Worm (Caenorhabditis elegans): ENCODE data around the gene F53G2.12.

F53G2.12 gene

ce11 chrII:2481621-2482020, 2.7 kb upstream of the F53G2.12 start, which contains the start of gene F53G2.2:
Gene F53G2.2 (plus strand): TSS chrII:2481921.
- TF ChIP-seq lir-3 (tag; optimal IDR thresholded peaks at IDR 0.05; ENCODE audit: poor library complexity) (no peak), ceh-88 (GFP tag; IDR thresholded peaks at IDR 0.05) (no peak), nhr-19 (GFP tag; conservative IDR thresholded peaks at IDR 0.05) (no peak), snu-23 (GFP tag; optimal IDR thresholded peaks at IDR 0.05) (no peak), zag-1 (tag; optimal IDR thresholded peaks at IDR 0.05) (no peak), lin-14 (GFP tag; optimal IDR thresholded peaks at IDR 0.05) (no peak), skn-1 (tag; optimal IDR thresholded peaks at IDR 0.05) (no peak), ces-1 (GFP tag; optimal IDR thresholded peaks at IDR 0.05) (no peak), nhr-47 (tag; optimal IDR thresholded peaks at IDR 0.05) (no peak), xbp-1 (tag; optimal IDR thresholded peaks at IDR 0.05) (no peak), grh-1 (GFP tag; IDR thresholded peaks at IDR 0.05) (no peak), C04F5.9 (tag; optimal IDR thresholded peaks at IDR 0.05) (no peak), elt-3 (tag; optimal IDR thresholded peaks at IDR 0.05) (no peak), blmp-1 (tag; optimal IDR thresholded peaks at IDR 0.05) (no peak), nhr-12 (tag; optimal IDR thresholded peaks at IDR 0.05) (no peak), nhr-90 (tag; optimal IDR thresholded peaks at IDR 0.05; ENCODE audit: poor library complexity) (no peak), fkh-4 (tag; optimal IDR thresholded peaks at IDR 0.05; ENCODE audit: borderline replicate concordance) (no peak), mdl-1 (tag; optimal IDR thresholded peaks at IDR 0.05) (no peak), alr-1 (tag; optimal IDR thresholded peaks at IDR 0.05; ENCODE audit: borderline replicate concordance) (no peak)

ce11 chrII:2480099-2480498, 1.2 kb upstream of the F53G2.12 start, which contains the start of gene F53G2.3:
Gene F53G2.3 (plus strand): TSS chrII:2480399.
- no peak for TF ChIP-seq fkh-4 (tag; optimal IDR thresholded peaks at IDR 0.05; ENCODE audit: borderline replicate concordance)
- TF ChIP-seq lin-13 (GFP tag; optimal IDR thresholded peaks at IDR 0.05), result no peak
- TF ChIP-seq Y116A8C.19 (tag; optimal IDR thresholded peaks at IDR 0.05; ENCODE audit: borderline replicate concordance), result no peak

- TF ChIP-seq lin-15B (tag; optimal IDR thresholded peaks at IDR 0.05) (no peak), ceh-8 (GFP tag; optimal IDR thresholded peaks at IDR 0.05) (no peak), tbx-2 (tag; optimal IDR thresholded peaks at IDR 0.05) (no peak), nhr-20 (tag; optimal IDR thresholded peaks at IDR 0.05) (no peak), unc-98 (GFP tag; IDR thresholded peaks at IDR 0.05) (no peak), lin-14 (GFP tag; optimal IDR thresholded peaks at IDR 0.05) (no peak)
Measured at ce11 chrII:2478543-2478942, 347 bp downstream of the F53G2.12 start, which contains the start of gene mnat-1. Gene mnat-1 (minus strand): TSS chrII:2478643.

- TF ChIP-seq unc-62 (GFP tag; optimal IDR thresholded peaks at IDR 0.05), result no peak
- no peak for TF ChIP-seq ets-5 (GFP tag; IDR thresholded peaks at IDR 0.05)
- no peak for TF ChIP-seq xbp-1 (tag; optimal IDR thresholded peaks at IDR 0.05)
- no peak for TF ChIP-seq nhr-77 (tag; optimal IDR thresholded peaks at IDR 0.05)
- no peak for TF ChIP-seq nhr-76 (tag; optimal IDR thresholded peaks at IDR 0.05)
- TF ChIP-seq egl-13 (tag; optimal IDR thresholded peaks at IDR 0.05), result no peak
- no peak for TF ChIP-seq fkh-4 (tag; optimal IDR thresholded peaks at IDR 0.05; ENCODE audit: borderline replicate concordance)
- no peak for TF ChIP-seq hlh-17 (GFP tag; optimal IDR thresholded peaks at IDR 0.05; ENCODE audit: borderline replicate concordance)
- TF ChIP-seq aly-2 (tag; optimal IDR thresholded peaks at IDR 0.05), result no peak
- no peak for TF ChIP-seq aha-1 (tag; optimal IDR thresholded peaks at IDR 0.05)
- no peak for TF ChIP-seq vab-15 (tag; optimal IDR thresholded peaks at IDR 0.05)
- TF ChIP-seq rnt-1 (tag; optimal IDR thresholded peaks at IDR 0.05), result no peak
- no peak for TF ChIP-seq snu-23 (GFP tag; optimal IDR thresholded peaks at IDR 0.05)
- TF ChIP-seq lin-15B (tag; optimal IDR thresholded peaks at IDR 0.05), result no peak
- no peak for TF ChIP-seq ceh-8 (GFP tag; optimal IDR thresholded peaks at IDR 0.05)
- no peak for TF ChIP-seq sptf-1 (tag; optimal IDR thresholded peaks at IDR 0.05)
Measured at ce11 chrII:2473270-2473669, 5.6 kb downstream of the F53G2.12 start, which contains the start of gene tsr-1. Gene tsr-1 (minus strand): TSS chrII:2473370.

All from whole organism, L1 larva.